Fruit fly (Drosophila melanogaster) whole organism, embryonic: ENCODE measurements around the gene Chd64.
A peak's percentile ranks its signal among the peaks of the same experiment; 100 is the strongest.

ENCODE experiments used
- CG12236 ChIP-seq: fragments of 200-800 bp; sonication (Bioruptor generic); optimal IDR thresholded peaks from 2 replicates; lab custom pipeline; 2016; ENCODE audit warnings: missing biosample characterization, missing genetic modification characterization
- CG13123 ChIP-seq: fragments of 200-800 bp; sonication (Bioruptor generic); optimal IDR thresholded peaks from 2 replicates; lab custom pipeline; 2016; ENCODE audit warnings: missing biosample characterization, missing genetic modification characterization
- CG13624 ChIP-seq: fragments of 200-800 bp; sonication (Bioruptor generic); optimal IDR thresholded peaks from 2 replicates; lab custom pipeline; 2016; ENCODE audit warnings: missing biosample characterization, missing genetic modification characterization
- CG15514 ChIP-seq: fragments of 200-800 bp; sonication (Bioruptor generic); optimal IDR thresholded peaks from 3 replicates; lab custom pipeline; 2017; ENCODE audit warnings: missing biosample characterization, missing genetic modification characterization, mild to moderate bottlenecking, moderate library complexity, missing genetic modification reagents
- CG17385 ChIP-seq: fragments of 200-800 bp; sonication (Bioruptor generic); optimal IDR thresholded peaks from 3 replicates; lab custom pipeline; 2018; ENCODE audit warnings: missing biosample characterization, mild to moderate bottlenecking, missing genetic modification characterization
- CG17568 ChIP-seq: fragments of 200-800 bp; sonication (Bioruptor generic); optimal IDR thresholded peaks from 2 replicates; lab custom pipeline; 2018; ENCODE audit warnings: missing biosample characterization, mild to moderate bottlenecking, missing genetic modification characterization, moderate library complexity
- CG18262 ChIP-seq: fragments of 200-800 bp; optimal IDR thresholded peaks from 3 replicates; lab custom pipeline; 2019; ENCODE audit warnings: missing biosample characterization, mild to moderate bottlenecking, missing genetic modification characterization, moderate library complexity
- CG4282 ChIP-seq: fragments of 200-800 bp; sonication (Bioruptor generic); optimal IDR thresholded peaks from 2 replicates; lab custom pipeline; 2016; ENCODE audit warnings: missing biosample characterization, missing genetic modification characterization
- CG4820 ChIP-seq: fragments of 200-800 bp; sonication (Bioruptor generic); optimal IDR thresholded peaks from 3 replicates; lab custom pipeline; 2016; ENCODE audit warnings: missing biosample characterization, missing genetic modification characterization
- CG6175 ChIP-seq: fragments of 200-800 bp; sonication (Bioruptor generic); IDR thresholded peaks from 3 replicates; pipeline ENCODE4 v1.3.6; 2022; ENCODE audit warnings: missing biosample characterization, missing genetic modification characterization
- CG7372 ChIP-seq: fragments of 200-800 bp; sonication (Bioruptor generic); IDR thresholded peaks from 2 replicates; pipeline ENCODE4 v1.3.6; 2022; ENCODE audit warnings: missing biosample characterization, missing genetic modification characterization
- CG7839 ChIP-seq: fragments of 200-800 bp; sonication (Bioruptor generic); optimal IDR thresholded peaks from 3 replicates; lab custom pipeline; 2018; ENCODE audit warnings: missing biosample characterization, mild to moderate bottlenecking, missing genetic modification characterization, moderate library complexity
- CG9437 ChIP-seq: fragments of 200-800 bp; sonication (Bioruptor generic); optimal IDR thresholded peaks from 2 replicates; lab custom pipeline; 2018; ENCODE audit warnings: missing biosample characterization, mild to moderate bottlenecking, missing genetic modification characterization
- CG9817 ChIP-seq: fragments of 200-800 bp; sonication (Bioruptor generic); optimal IDR thresholded peaks from 2 replicates; lab custom pipeline; 2018; ENCODE audit warnings: missing biosample characterization, mild to moderate bottlenecking, missing genetic modification characterization, moderate library complexity
- CkIIα-i1 ChIP-seq: fragments of 200-800 bp; sonication (Bioruptor generic); IDR thresholded peaks from 2 replicates; pipeline ENCODE4 v1.3.6; 2022; ENCODE audit warnings: missing biosample characterization, missing genetic modification characterization
- D ChIP-seq, 2 experiments: fragments of 200-800 bp in 1 of 2; fragments of >200 bp in 1 of 2; sonication (Bioruptor generic) in 1 of 2; optimal IDR thresholded peaks; 2 replicates in 1 of 2; 3 replicates in 1 of 2; lab custom pipeline; 2017; ENCODE audit warnings: mild to moderate bottlenecking in 1 of 2, missing biosample characterization in 1 of 2, missing genetic modification characterization in 1 of 2, missing genetic modification reagents in 1 of 2
- Dad ChIP-seq: fragments of 200-800 bp; sonication (Bioruptor generic); optimal IDR thresholded peaks from 3 replicates; lab custom pipeline; 2016; ENCODE audit warnings: missing biosample characterization, missing genetic modification characterization
- Dip3 ChIP-seq: fragments of 200-800 bp; sonication (Bioruptor generic); optimal IDR thresholded peaks from 3 replicates; lab custom pipeline; 2016; ENCODE audit warnings: missing biosample characterization, missing genetic modification characterization
- H2.0 ChIP-seq: fragments of 200-800 bp; sonication (Bioruptor generic); IDR thresholded peaks from 2 replicates; pipeline ENCODE4 v1.3.6; 2022; ENCODE audit warnings: missing biosample characterization, missing genetic modification characterization
- HLH3B ChIP-seq: fragments of 200-800 bp; sonication (Bioruptor generic); IDR thresholded peaks from 2 replicates; pipeline ENCODE4 v1.3.6; 2022; ENCODE audit warnings: missing biosample characterization, missing genetic modification characterization
- HmgD ChIP-seq: fragments of 200-800 bp; sonication (Bioruptor generic); optimal IDR thresholded peaks from 3 replicates; lab custom pipeline; 2016; ENCODE audit warnings: missing biosample characterization, missing genetic modification characterization
- Hsf ChIP-seq: fragments of 200-800 bp; sonication (Bioruptor generic); optimal IDR thresholded peaks from 3 replicates; lab custom pipeline; 2016; ENCODE audit warnings: missing biosample characterization, missing genetic modification characterization
- Kr ChIP-seq: fragments of 200-800 bp; sonication (Bioruptor generic); optimal IDR thresholded peaks from 2 replicates; lab custom pipeline; 2017; ENCODE audit warnings: missing biosample characterization, mild to moderate bottlenecking, missing genetic modification characterization
- Lim3 ChIP-seq: fragments of 200-800 bp; sonication (Bioruptor generic); IDR thresholded peaks from 2 replicates; pipeline ENCODE4 v1.3.6; 2022; ENCODE audit warnings: missing biosample characterization, missing genetic modification characterization
- Mes4 ChIP-seq: fragments of 200-800 bp; sonication (Bioruptor generic); optimal IDR thresholded peaks from 2 replicates; lab custom pipeline; 2016; ENCODE audit warnings: missing biosample characterization, missing genetic modification characterization
- Poxn ChIP-seq: fragments of 200-800 bp; sonication (Bioruptor generic); IDR thresholded peaks from 2 replicates; pipeline ENCODE4 v1.3.6; 2022; ENCODE audit warnings: missing biosample characterization, missing genetic modification characterization
- Ptx1 ChIP-seq: fragments of 200-800 bp; sonication (Bioruptor generic); IDR thresholded peaks from 2 replicates; pipeline ENCODE4 v1.3.6; 2022; ENCODE audit warnings: missing biosample characterization, missing genetic modification characterization
- Scr ChIP-seq: fragments of 200-800 bp; sonication (Bioruptor generic); IDR thresholded peaks from 2 replicates; pipeline ENCODE4 v1.3.6; 2022; ENCODE audit warnings: missing biosample characterization, missing genetic modification characterization; ENCODE audit not compliant: partially characterized antibody
- TFAM ChIP-seq: fragments of 200-800 bp; sonication (Bioruptor generic); optimal IDR thresholded peaks from 2 replicates; lab custom pipeline; 2017; ENCODE audit warnings: missing biosample characterization, missing genetic modification characterization, inconsistent platforms
- ab ChIP-seq: fragments of 200-800 bp; sonication (Bioruptor generic); optimal IDR thresholded peaks from 2 replicates; lab custom pipeline; 2016; ENCODE audit warnings: missing biosample characterization, missing genetic modification characterization
- al ChIP-seq: fragments of 200-800 bp; sonication (Bioruptor generic); IDR thresholded peaks from 2 replicates; pipeline ENCODE4 v1.3.6; 2022; ENCODE audit warnings: missing biosample characterization, missing genetic modification characterization
- ato ChIP-seq: fragments of 200-800 bp; sonication (Bioruptor generic); IDR thresholded peaks from 2 replicates; pipeline ENCODE4 v1.3.6; 2022; ENCODE audit warnings: missing biosample characterization, missing genetic modification characterization; ENCODE audit not compliant: partially characterized antibody
- caup ChIP-seq: fragments of 200-800 bp; sonication (Bioruptor generic); optimal IDR thresholded peaks from 3 replicates; lab custom pipeline; 2017; ENCODE audit warnings: missing biosample characterization, mild to moderate bottlenecking, missing genetic modification characterization, moderate library complexity; ENCODE audit not compliant: severe bottlenecking
- dan ChIP-seq: fragments of 200-800 bp; sonication (Bioruptor generic); IDR thresholded peaks from 2 replicates; pipeline ENCODE4 v1.3.6; 2022; ENCODE audit warnings: missing biosample characterization, missing genetic modification characterization
- kah ChIP-seq: fragments of 200-800 bp; sonication (Bioruptor generic); optimal IDR thresholded peaks from 2 replicates; lab custom pipeline; 2018; ENCODE audit warnings: missing biosample characterization, mild to moderate bottlenecking, missing genetic modification characterization
- nerfin-1 ChIP-seq: fragments of 200-800 bp; sonication (Bioruptor generic); optimal IDR thresholded peaks from 3 replicates; lab custom pipeline; 2019; ENCODE audit warnings: missing biosample characterization, mild to moderate bottlenecking, missing genetic modification characterization, moderate library complexity
- nmo ChIP-seq: fragments of 200-800 bp; sonication (Bioruptor generic); optimal IDR thresholded peaks from 2 replicates; lab custom pipeline; 2018; ENCODE audit warnings: missing biosample characterization, mild to moderate bottlenecking, missing genetic modification characterization, moderate library complexity
- onecut ChIP-seq: fragments of 200-800 bp; sonication (Bioruptor generic); IDR thresholded peaks from 2 replicates; pipeline ENCODE4 v1.3.6; 2022; ENCODE audit warnings: missing biosample characterization, missing genetic modification characterization
- p53 ChIP-seq: fragments of 200-800 bp; sonication (Bioruptor generic); optimal IDR thresholded peaks from 2 replicates; lab custom pipeline; 2016; ENCODE audit warnings: missing biosample characterization, missing genetic modification characterization
- pan ChIP-seq, 4 experiments: fragments of >200 bp in 3 of 4; fragments of 200-800 bp in 1 of 4; sonication (Bioruptor generic) in 1 of 4; optimal IDR thresholded peaks in 3 of 4; IDR thresholded peaks in 1 of 4; 2 replicates each; pipeline versions ENCODE4 v1.3.6 to Lab custom; 2017 to 2022; ENCODE audit warnings: missing biosample characterization in 2 of 4, missing genetic modification characterization in 2 of 4, mixed read lengths in 1 of 4
- pita ChIP-seq: fragments of 200-800 bp; sonication (Bioruptor generic); optimal IDR thresholded peaks from 2 replicates; lab custom pipeline; 2017; ENCODE audit warnings: missing biosample characterization, mild to moderate bottlenecking, missing genetic modification characterization
- ranshi ChIP-seq: fragments of 200-800 bp; sonication (Bioruptor generic); IDR thresholded peaks from 2 replicates; pipeline ENCODE4 v1.3.6; 2022; ENCODE audit warnings: missing biosample characterization, missing genetic modification characterization
- run ChIP-seq: fragments of 200-800 bp; sonication (Bioruptor generic); optimal IDR thresholded peaks from 3 replicates; lab custom pipeline; 2018; ENCODE audit warnings: missing biosample characterization, mild to moderate bottlenecking, missing genetic modification characterization
- scrt ChIP-seq: fragments of 200-800 bp; sonication (Bioruptor generic); optimal IDR thresholded peaks from 2 replicates; lab custom pipeline; 2018; ENCODE audit warnings: missing biosample characterization, mild to moderate bottlenecking, missing genetic modification characterization, moderate library complexity
- sens-2 ChIP-seq: fragments of 200-800 bp; sonication (Bioruptor generic); IDR thresholded peaks from 2 replicates; pipeline ENCODE4 v1.3.6; 2022; ENCODE audit warnings: missing biosample characterization, missing genetic modification characterization
- sug ChIP-seq: fragments of 200-800 bp; optimal IDR thresholded peaks from 2 replicates; lab custom pipeline; 2019; ENCODE audit warnings: missing biosample characterization, mild to moderate bottlenecking, missing genetic modification characterization, moderate library complexity
- tin ChIP-seq: fragments of 200-800 bp; sonication (Bioruptor generic); optimal IDR thresholded peaks from 3 replicates; lab custom pipeline; 2016; ENCODE audit warnings: missing biosample characterization, missing genetic modification characterization
- tup ChIP-seq: fragments of 200-800 bp; sonication (Bioruptor generic); optimal IDR thresholded peaks from 2 replicates; lab custom pipeline; 2016; ENCODE audit warnings: missing biosample characterization, mild to moderate bottlenecking, missing genetic modification characterization, moderate library complexity
- unc-4 ChIP-seq: fragments of 200-800 bp; sonication (Bioruptor generic); IDR thresholded peaks from 2 replicates; pipeline ENCODE4 v1.3.6; 2022; ENCODE audit warnings: missing biosample characterization, missing genetic modification characterization; ENCODE audit not compliant: partially characterized antibody
- yki ChIP-seq: fragments of >200 bp; optimal IDR thresholded peaks from 3 replicates; lab custom pipeline; 2018

Gene Chd64

DNA sequence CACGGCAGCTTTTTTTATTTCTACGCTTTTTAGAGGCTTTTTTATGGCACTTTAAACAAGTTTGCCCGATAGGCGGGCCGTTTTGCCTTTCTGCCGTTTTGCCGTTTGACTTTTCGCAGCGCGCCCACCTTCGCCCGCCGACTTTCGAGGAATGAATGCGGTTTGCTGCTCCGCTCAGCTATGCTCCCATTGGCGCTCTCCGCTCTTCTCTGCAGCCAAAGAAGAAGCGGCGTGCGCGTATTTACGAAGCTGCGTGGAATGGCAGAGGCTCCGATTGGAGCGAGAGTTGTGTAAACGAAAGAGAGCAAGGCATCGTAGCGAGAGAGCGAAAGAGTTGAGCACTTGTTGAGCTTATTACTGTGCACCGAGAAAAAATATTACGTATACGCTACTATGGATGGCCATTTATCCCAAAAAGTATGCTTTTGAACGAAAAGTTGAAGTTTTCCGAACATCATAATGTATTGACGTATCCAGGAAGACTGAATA, 50.6 kb downstream of the Chd64 start, which contains the start of gene wit (continued):
- peak; percentile 35 for TF ChIP-seq Mes4 (GFP tag; lab: Kevin White, UChicago)
- no peak for TF ChIP-seq al (GFP tag; lab: Robert Waterston, UW)
- TF ChIP-seq CG15514, result peak; percentile 52
- no peak for TF ChIP-seq CG4282
- no peak for TF ChIP-seq CG4820 (GFP tag; lab: Kevin White, UChicago)
- no peak for TF ChIP-seq nerfin-1 (tag; lab: Kevin White, UChicago)
- TF ChIP-seq tup (GFP tag; lab: Kevin White, UChicago), result no peak
- TF ChIP-seq Hsf (GFP tag; lab: Kevin White, UChicago), result peak; percentile 26
- TF ChIP-seq Lim3 (GFP tag; lab: Robert Waterston, UW), result no peak
- TF ChIP-seq kah (GFP tag; lab: Kevin White, UChicago), result peak; percentile 67
- TF ChIP-seq ranshi (GFP tag; lab: Robert Waterston, UW), result peak; percentile 11; the same call in 1 of the 2 replicates
- TF ChIP-seq Ptx1 (GFP tag; lab: Robert Waterston, UW), result no peak
- TF ChIP-seq scrt, result peak; percentile 98
- no peak for TF ChIP-seq HmgD
- TF ChIP-seq CG12236, result no peak
- peak; percentile 47; the same call in 1 of the 2 replicates for TF ChIP-seq CG7372
- no peak for TF ChIP-seq CG13123
- TF ChIP-seq CG17385 (GFP tag; lab: Kevin White, UChicago), result peak; percentile 73
- no peak for TF ChIP-seq TFAM (GFP tag; lab: Kevin White, UChicago)
- TF ChIP-seq D (optimal IDR thresholded peaks at IDR 0.05; lab: Kevin White, UChicago), result no peak
- no peak for TF ChIP-seq D (GFP tag; optimal IDR thresholded peaks at IDR 0.05; lab: Kevin White, UChicago)
- no peak; the same call in 1 of the 2 replicates for TF ChIP-seq H2.0 (GFP tag; lab: Robert Waterston, UW)
- TF ChIP-seq nmo (GFP tag; lab: Kevin White, UChicago), result no peak
- TF ChIP-seq Poxn (GFP tag; lab: Robert Waterston, UW), result no peak
- TF ChIP-seq pan (optimal IDR thresholded peaks at IDR 0.05; lab: Kevin White, UChicago), result no peak
- peak in 1 of 2 experiments; percentile 30 for TF ChIP-seq pan (GFP tag; optimal IDR thresholded peaks at IDR 0.05 in 1 of 2, IDR thresholded peaks at IDR 0.05 in 1 of 2)
- TF ChIP-seq run (tag; lab: Kevin White, UChicago), result no peak
- TF ChIP-seq Dad (GFP tag; lab: Kevin White, UChicago), result no peak
- TF ChIP-seq CG6175, result no peak
- no peak for TF ChIP-seq Dip3 (GFP tag; lab: Kevin White, UChicago)
- peak; percentile 57 for TF ChIP-seq yki (lab: Kevin White, UChicago)
- no peak for TF ChIP-seq CG13624 (GFP tag; lab: Kevin White, UChicago)
- TF ChIP-seq CkIIα-i1 (GFP tag; lab: Robert Waterston, UW), result no peak
- TF ChIP-seq Kr (GFP tag; lab: Kevin White, UChicago), result no peak
- TF ChIP-seq tin, result no peak
- TF ChIP-seq HLH3B (GFP tag; lab: Robert Waterston, UW), result no peak
- TF ChIP-seq CG7839 (tag; lab: Kevin White, UChicago), result no peak
- TF ChIP-seq CG18262, result no peak
- peak; percentile 28 for TF ChIP-seq Scr (GFP tag; lab: Robert Waterston, UW)
- TF ChIP-seq ab, result no peak
- TF ChIP-seq CG9437 (GFP tag; lab: Kevin White, UChicago), result no peak
- peak; percentile 22 for TF ChIP-seq sug (tag; lab: Kevin White, UChicago)
- TF ChIP-seq sens-2 (GFP tag; lab: Robert Waterston, UW), result no peak
- TF ChIP-seq ato (GFP tag; lab: Robert Waterston, UW), result no peak
- no peak for TF ChIP-seq pita (GFP tag; lab: Kevin White, UChicago)
- peak; percentile 14 for TF ChIP-seq CG17568 (GFP tag; lab: Kevin White, UChicago)
- peak; percentile 58 for TF ChIP-seq unc-4
- no peak for TF ChIP-seq caup (GFP tag; lab: Kevin White, UChicago)
- no peak for TF ChIP-seq CG9817 (tag; lab: Kevin White, UChicago)
- TF ChIP-seq onecut (GFP tag; lab: Robert Waterston, UW), result no peak
- TF ChIP-seq p53 (GFP tag; lab: Kevin White, UChicago), result no peak
- TF ChIP-seq dan (GFP tag; lab: Robert Waterston, UW), result no peak
